Fruit fly (Drosophila melanogaster) whole organism, prepupa: ENCODE results near the gene Dus1.

Experiments
- CG11294 ChIP-seq: fragments of 200-800 bp; sonication (Bioruptor generic); IDR thresholded peaks from 2 replicates; pipeline ENCODE4 v1.3.6; 2022; ENCODE audit warnings: missing biosample characterization, missing genetic modification characterization
- CG15336 ChIP-seq: fragments of 200-800 bp; sonication (Bioruptor generic); IDR thresholded peaks from 2 replicates; pipeline ENCODE4 v1.3.6; 2022; ENCODE audit warnings: missing biosample characterization, missing genetic modification characterization
- CG3032 ChIP-seq: fragments of 200-800 bp; optimal IDR thresholded peaks from 2 replicates; lab custom pipeline; 2019; ENCODE audit warnings: missing biosample characterization, mild to moderate bottlenecking, missing genetic modification characterization, moderate library complexity
- CG4318 ChIP-seq: fragments of 200-800 bp; sonication (Bioruptor generic); optimal IDR thresholded peaks from 3 replicates; lab custom pipeline; 2017; ENCODE audit warnings: missing biosample characterization, mild to moderate bottlenecking, missing genetic modification characterization
- CG6163 ChIP-seq: fragments of 200-800 bp; sonication (Bioruptor generic); IDR thresholded peaks from 3 replicates; pipeline ENCODE4 v1.3.6; 2022; ENCODE audit warnings: missing biosample characterization, missing genetic modification characterization
- CG6276 ChIP-seq: fragments of 200-800 bp; sonication (Bioruptor generic); optimal IDR thresholded peaks from 2 replicates; lab custom pipeline; 2017; ENCODE audit warnings: missing biosample characterization, mild to moderate bottlenecking, missing genetic modification characterization
- CG6792 ChIP-seq: fragments of 200-800 bp; sonication (Bioruptor generic); optimal IDR thresholded peaks from 3 replicates; lab custom pipeline; 2016; ENCODE audit warnings: missing biosample characterization, missing genetic modification characterization
- CG6808 ChIP-seq: fragments of 200-800 bp; sonication (Bioruptor generic); optimal IDR thresholded peaks from 3 replicates; lab custom pipeline; 2017; ENCODE audit warnings: missing biosample characterization, missing genetic modification characterization, mild to moderate bottlenecking, moderate library complexity, missing genetic modification reagents
- CG6854 ChIP-seq: fragments of 200-800 bp; sonication (Bioruptor generic); optimal IDR thresholded peaks from 2 replicates; lab custom pipeline; 2017; ENCODE audit warnings: missing biosample characterization, mild to moderate bottlenecking, missing genetic modification characterization
- CG7368 ChIP-seq: fragments of 200-800 bp; sonication (Bioruptor generic); optimal IDR thresholded peaks from 3 replicates; lab custom pipeline; 2016; ENCODE audit warnings: missing biosample characterization, missing genetic modification characterization
- CG8119 ChIP-seq: fragments of 200-800 bp; sonication (Bioruptor generic); IDR thresholded peaks from 3 replicates; pipeline ENCODE4 v1.3.6; 2022; ENCODE audit warnings: missing biosample characterization, missing genetic modification characterization
- CG8319 ChIP-seq: fragments of 200-800 bp; sonication (Bioruptor generic); optimal IDR thresholded peaks from 3 replicates; lab custom pipeline; 2016; ENCODE audit warnings: missing biosample characterization, missing genetic modification characterization
- CG9139 ChIP-seq: fragments of 200-800 bp; sonication (Bioruptor generic); optimal IDR thresholded peaks from 3 replicates; lab custom pipeline; 2017; ENCODE audit warnings: missing biosample characterization, mild to moderate bottlenecking, missing genetic modification characterization
- Eip78C ChIP-seq: fragments of 200-800 bp; sonication (Bioruptor generic); peaks from one replicate; lab custom pipeline; 2016; ENCODE audit warnings: missing biosample characterization, missing genetic modification characterization
- Eip93F ChIP-seq: fragments of 200-800 bp; sonication (Bioruptor generic); optimal IDR thresholded peaks from 2 replicates; lab custom pipeline; 2016; ENCODE audit warnings: missing biosample characterization, mild to moderate bottlenecking, missing genetic modification characterization
- Ets96B ChIP-seq: fragments of 200-800 bp; optimal IDR thresholded peaks from 2 replicates; lab custom pipeline; 2019; ENCODE audit warnings: missing biosample characterization, mild to moderate bottlenecking, missing genetic modification characterization, moderate library complexity
- Gug ChIP-seq: fragments of 200-800 bp; sonication (Bioruptor generic); IDR thresholded peaks from 2 replicates; pipeline ENCODE4 v1.3.6; 2022; ENCODE audit warnings: missing biosample characterization, missing genetic modification characterization
- Hr38 ChIP-seq: sonication (Bioruptor generic); optimal IDR thresholded peaks from 2 replicates; lab custom pipeline; 2016; ENCODE audit warnings: missing biosample characterization, missing genetic modification characterization
- Hr39 ChIP-seq: fragments of 200-800 bp; sonication (Bioruptor generic); optimal IDR thresholded peaks from 2 replicates; lab custom pipeline; 2016; ENCODE audit warnings: missing biosample characterization, missing genetic modification characterization
- Hr4 ChIP-seq: fragments of 200-800 bp; sonication (Bioruptor generic); optimal IDR thresholded peaks from 3 replicates; lab custom pipeline; 2016; ENCODE audit warnings: missing biosample characterization, missing genetic modification characterization
- Lpt ChIP-seq: fragments of 200-800 bp; sonication (Bioruptor generic); optimal IDR thresholded peaks from 3 replicates; lab custom pipeline; 2016; ENCODE audit warnings: missing biosample characterization, missing genetic modification characterization
- Met ChIP-seq: fragments of 200-800 bp; sonication (Bioruptor generic); optimal IDR thresholded peaks from 3 replicates; lab custom pipeline; 2016; ENCODE audit warnings: missing biosample characterization, missing genetic modification characterization
- OdsH ChIP-seq: fragments of 200-800 bp; sonication (Bioruptor generic); optimal IDR thresholded peaks from 3 replicates; lab custom pipeline; 2016; ENCODE audit warnings: missing biosample characterization, missing genetic modification characterization
- Smox ChIP-seq: fragments of 200-800 bp; sonication (Bioruptor generic); optimal IDR thresholded peaks from 3 replicates; lab custom pipeline; 2016; ENCODE audit warnings: missing biosample characterization, missing genetic modification characterization
- Sox14 ChIP-seq: fragments of 200-800 bp; sonication (Bioruptor generic); optimal IDR thresholded peaks from 3 replicates; lab custom pipeline; 2016; ENCODE audit warnings: missing biosample characterization, missing genetic modification characterization
- acj6 ChIP-seq: fragments of 200-800 bp; sonication (Bioruptor generic); optimal IDR thresholded peaks from 3 replicates; lab custom pipeline; 2016; ENCODE audit warnings: missing biosample characterization, missing genetic modification characterization
- cyc ChIP-seq: fragments of 200-800 bp; sonication (Bioruptor generic); optimal IDR thresholded peaks from 3 replicates; lab custom pipeline; 2016; ENCODE audit warnings: missing biosample characterization, missing genetic modification characterization
- eg ChIP-seq: fragments of 200-800 bp; sonication (Bioruptor generic); IDR thresholded peaks from 3 replicates; pipeline ENCODE4 v1.3.6; 2022; ENCODE audit warnings: missing biosample characterization, missing genetic modification characterization
- fd85E ChIP-seq: fragments of 200-800 bp; sonication (Bioruptor generic); optimal IDR thresholded peaks from 3 replicates; lab custom pipeline; 2016; ENCODE audit warnings: missing biosample characterization, missing genetic modification characterization
- fkh ChIP-seq: fragments of 200-800 bp; sonication (Bioruptor generic); optimal IDR thresholded peaks from 3 replicates; lab custom pipeline; 2017; ENCODE audit warnings: missing biosample characterization, mild to moderate bottlenecking, missing genetic modification characterization, moderate library complexity
- lz ChIP-seq: fragments of 200-800 bp; sonication (Bioruptor generic); optimal IDR thresholded peaks from 3 replicates; lab custom pipeline; 2016; ENCODE audit warnings: missing biosample characterization, missing genetic modification characterization
- net ChIP-seq: fragments of 200-800 bp; sonication (Bioruptor generic); optimal IDR thresholded peaks from 3 replicates; lab custom pipeline; 2016; ENCODE audit warnings: missing biosample characterization, missing genetic modification characterization
- pdm3 ChIP-seq: fragments of 200-800 bp; sonication (Bioruptor generic); optimal IDR thresholded peaks from 3 replicates; lab custom pipeline; 2016; ENCODE audit warnings: missing biosample characterization, missing genetic modification characterization
- salr ChIP-seq, 2 experiments: fragments of 200-800 bp; sonication (Bioruptor generic); optimal IDR thresholded peaks; 3 replicates each; lab custom pipeline; 2016 to 2018; ENCODE audit warnings: missing biosample characterization in 2 of 2, missing genetic modification characterization in 2 of 2, mild to moderate bottlenecking in 1 of 2
- spab ChIP-seq: fragments of 200-800 bp; sonication (Bioruptor generic); optimal IDR thresholded peaks from 2 replicates; lab custom pipeline; 2017; ENCODE audit warnings: missing biosample characterization, mild to moderate bottlenecking, missing genetic modification characterization, missing genetic modification reagents
- svp ChIP-seq: fragments of 200-800 bp; sonication (Bioruptor generic); peaks from one replicate; lab custom pipeline; 2016; ENCODE audit warnings: missing biosample characterization, missing genetic modification characterization
- vri ChIP-seq: fragments of 200-800 bp; sonication (Bioruptor generic); optimal IDR thresholded peaks from 3 replicates; lab custom pipeline; 2016; ENCODE audit warnings: missing biosample characterization, mild to moderate bottlenecking, missing genetic modification characterization

The Dus1 gene

DNA sequence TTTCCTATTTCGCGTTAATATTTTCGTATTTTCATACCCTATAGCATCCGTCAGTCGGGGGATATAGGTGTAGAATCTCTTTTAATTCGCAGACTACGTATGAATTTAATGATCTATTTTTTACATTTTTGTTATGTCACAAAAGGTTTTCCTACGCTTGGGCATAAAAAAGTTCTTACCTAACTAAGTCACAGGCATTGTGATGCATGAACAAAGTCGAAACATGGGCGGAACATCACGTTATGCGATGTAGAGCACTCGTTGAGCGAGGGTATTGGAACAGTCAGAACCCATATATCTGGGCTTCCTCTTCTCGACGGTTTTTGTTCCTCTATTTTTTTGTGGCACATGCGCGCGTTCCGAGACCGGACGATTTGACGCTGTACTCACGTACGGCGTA, 37.6 kb upstream of the Dus1 start:
- TF ChIP-seq CG6276 (GFP tag; lab: Kevin White, UChicago) = no peak
- no peak for TF ChIP-seq acj6 (GFP tag; lab: Kevin White, UChicago)
- no peak for TF ChIP-seq salr (GFP tag; optimal IDR thresholded peaks at IDR 0.05; lab: Kevin White, UChicago)
- peak; percentile 5 for TF ChIP-seq OdsH (GFP tag; lab: Kevin White, UChicago)
- no peak for TF ChIP-seq CG9139 (GFP tag; lab: Kevin White, UChicago)
- peak; percentile 29 for TF ChIP-seq Eip78C (GFP tag; lab: Kevin White, UChicago)
- TF ChIP-seq fd85E (GFP tag; lab: Kevin White, UChicago) = no peak
- TF ChIP-seq CG7368 (GFP tag; lab: Kevin White, UChicago) = no peak
- no peak for TF ChIP-seq spab (GFP tag; lab: Kevin White, UChicago)
- TF ChIP-seq CG6854 (GFP tag; lab: Kevin White, UChicago) = no peak
- TF ChIP-seq CG11294 = no peak
- no peak for TF ChIP-seq eg (GFP tag; lab: Robert Waterston, UW)
- no peak for TF ChIP-seq Hr4 (GFP tag; lab: Kevin White, UChicago)

- TF ChIP-seq CG7368 (GFP tag; lab: Kevin White, UChicago) (no peak), CG6808 (GFP tag; lab: Kevin White, UChicago) (no peak), Hr4 (GFP tag; lab: Kevin White, UChicago) (no peak), CG6854 (GFP tag; lab: Kevin White, UChicago) (no peak), CG11294 (no peak), svp (GFP tag; lab: Kevin White, UChicago) (peak; percentile 64), CG8119 (GFP tag; lab: Robert Waterston, UW) (no peak), Sox14 (no peak), spab (GFP tag; lab: Kevin White, UChicago) (no peak)
- TF ChIP-seq, all 60 proteins: peak for 1
Measured at dm6 chr2L:308194-308706, 36.7 kb upstream of the Dus1 start.

DNA sequence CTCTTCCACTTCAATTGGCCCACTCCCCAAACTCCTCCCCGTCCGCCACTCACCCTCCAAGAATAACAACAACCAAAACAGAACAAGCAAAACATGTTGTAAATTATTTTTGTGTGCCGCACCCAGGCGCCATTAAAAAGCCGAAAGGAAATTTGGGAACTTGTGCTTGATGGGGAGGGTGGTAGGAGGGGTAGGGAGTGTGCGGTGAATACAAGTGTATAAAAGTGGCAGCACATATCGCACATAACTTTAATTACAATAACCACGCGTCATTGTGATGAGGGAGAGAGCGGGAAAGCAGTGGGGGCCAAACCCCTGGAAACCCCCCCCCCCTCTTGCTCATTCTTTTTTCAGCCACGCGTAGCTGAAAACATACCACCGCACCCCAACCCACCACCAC, 35.6 kb upstream of the Dus1 start:
- TF ChIP-seq CG15336 (GFP tag; lab: Robert Waterston, UW) (no peak), Met (GFP tag; lab: Kevin White, UChicago) (no peak), cyc (GFP tag; lab: Kevin White, UChicago) (no peak), salr (GFP tag; optimal IDR thresholded peaks at IDR 0.05; lab: Kevin White, UChicago) (no peak), CG3032 (no peak), Eip93F (GFP tag; lab: Kevin White, UChicago) (no peak), Hr39 (GFP tag; lab: Kevin White, UChicago) (no peak), lz (no peak), Smox (no peak), Lpt (no peak), Eip78C (GFP tag; lab: Kevin White, UChicago) (no peak), svp (GFP tag; lab: Kevin White, UChicago) (no peak), CG6792 (GFP tag; lab: Kevin White, UChicago) (no peak), net (GFP tag; lab: Kevin White, UChicago) (no peak), CG8319 (GFP tag; lab: Kevin White, UChicago) (no peak), Hr38 (GFP tag; lab: Kevin White, UChicago) (no peak)

dm6 chr2L:306188-306927, 34.8 kb upstream of the Dus1 start:
- peak; percentile 94 for TF ChIP-seq svp (GFP tag; lab: Kevin White, UChicago)
- TF ChIP-seq fkh (GFP tag; lab: Kevin White, UChicago) = peak; percentile 24
- 0 out of 3 replicates have a peak, but pooled peaks have one; percentile 8 for TF ChIP-seq eg (GFP tag; lab: Robert Waterston, UW)
- no peak for TF ChIP-seq CG6792 (GFP tag; lab: Kevin White, UChicago)
- TF ChIP-seq vri = peak; percentile 61
- 0 out of 3 replicates have a peak, but pooled peaks have one; percentile 12 for TF ChIP-seq CG6163 (GFP tag; lab: Robert Waterston, UW)
- no peak for TF ChIP-seq Hr4 (GFP tag; lab: Kevin White, UChicago)
- TF ChIP-seq pdm3 = no peak
- no peak for TF ChIP-seq CG6276 (GFP tag; lab: Kevin White, UChicago)
- TF ChIP-seq Ets96B (tag; lab: Kevin White, UChicago) = no peak
- no peak for TF ChIP-seq Eip93F (GFP tag; lab: Kevin White, UChicago)
- TF ChIP-seq CG3032 = no peak
- no peak for TF ChIP-seq CG4318 (GFP tag; lab: Kevin White, UChicago)
- peak; percentile 8; the same call in 1 of the 2 replicates for TF ChIP-seq Gug (GFP tag; lab: Robert Waterston, UW)
